Fruit fly (Drosophila melanogaster): ENCODE data around the gene Polr2C.

dm6 chr2L:13784155-13784681 lies 48.9 kb upstream of the Polr2C start, which contains the start of gene CG16890:
- TF ChIP-seq h (GFP tag; optimal IDR thresholded peaks at IDR 0.05) (peak; percentile 44), Dfd (GFP tag; optimal IDR thresholded peaks at IDR 0.05) (no peak), Abd-B (GFP tag; optimal IDR thresholded peaks at IDR 0.05) (no peak), Hr78 (GFP tag; optimal IDR thresholded peaks at IDR 0.05) (no peak), dmrt93B (GFP tag; optimal IDR thresholded peaks at IDR 0.05) (no peak), psq (GFP tag; optimal IDR thresholded peaks at IDR 0.05) (no peak), Rel (GFP tag; optimal IDR thresholded peaks at IDR 0.05) (no peak), Rel (tag; optimal IDR thresholded peaks at IDR 0.05) (peak; percentile 99), usp (GFP tag; optimal IDR thresholded peaks at IDR 0.05) (no peak), Dif (GFP tag; optimal IDR thresholded peaks at IDR 0.05; ENCODE audit: partially characterized antibody) (no peak), br (GFP tag; optimal IDR thresholded peaks at IDR 0.05) (no peak), Vsx2 (GFP tag; optimal IDR thresholded peaks at IDR 0.05; ENCODE audit: partially characterized antibody) (no peak), jim (GFP tag; optimal IDR thresholded peaks at IDR 0.05) (no peak), dsf (GFP tag; optimal IDR thresholded peaks at IDR 0.05; ENCODE audit: borderline replicate concordance) (no peak)

Measured in whole organism, wandering third instar larva.